Worm (Caenorhabditis elegans) whole organism, L4/young adult: ENCODE measurements around the gene F32H5.4.

Experiments used
- W03F9.2 ChIP-seq: fragments of 150-350 bp; optimal IDR thresholded peaks from 2 replicates; lab custom pipeline; 2014; ENCODE audit warnings: missing biosample characterization, missing genetic modification characterization
- dao-5 ChIP-seq: sonication (generic microtip); optimal IDR thresholded peaks from 2 replicates; lab custom pipeline; 2016; ENCODE audit warnings: missing genotype, missing genetic modification characterization, moderate library complexity, missing compliant biosample characterization
- him-1 ChIP-seq: sonication (generic microtip); optimal IDR thresholded peaks from 2 replicates; lab custom pipeline; 2016; ENCODE audit warnings: missing genotype, missing genetic modification reagents, missing genetic modification characterization, missing compliant biosample characterization

DNA sequence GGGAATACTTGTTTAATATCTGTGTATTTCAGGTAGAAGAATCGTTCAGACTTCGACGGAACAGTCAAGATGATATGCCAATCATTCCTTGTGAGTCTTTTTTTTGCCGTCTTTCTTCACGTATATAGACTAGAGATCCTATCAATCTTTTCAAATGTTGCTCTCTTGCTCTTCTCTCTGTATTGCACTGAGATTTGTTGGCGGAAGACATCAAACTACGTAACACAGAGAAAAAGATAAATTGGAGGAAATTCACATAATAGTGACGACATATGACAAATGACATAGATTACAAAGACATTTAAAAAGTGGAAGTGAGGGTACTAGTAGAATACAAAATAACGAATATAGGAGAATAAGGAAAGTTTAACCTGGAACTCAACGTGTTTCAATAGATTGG, 8.6 kb upstream of the F32H5.4 start:
- TF ChIP-seq dao-5 (tag; lab: Kevin White, UChicago), result no peak
- no peak for TF ChIP-seq him-1 (tag; lab: Kevin White, UChicago)
- TF ChIP-seq W03F9.2, result no peak
